Fruit fly (Drosophila melanogaster) whole organism: Measurements from ENCODE around the gene smg.

Experiments
- CG8478 ChIP-seq: fragments of >200 bp; optimal IDR thresholded peaks from 2 replicates; lab custom pipeline; 2018; ENCODE audit warnings: inconsistent platforms
- Dll ChIP-seq: fragments of >200 bp; optimal IDR thresholded peaks from 2 replicates; lab custom pipeline; 2017
- EcR ChIP-seq, 2 experiments: fragments of >200 bp; optimal IDR thresholded peaks; 2 replicates each; lab custom pipeline; 2017; ENCODE audit warnings: missing biosample characterization in 2 of 2, missing genetic modification characterization in 2 of 2, missing genetic modification reagents in 2 of 2
- pan ChIP-seq: fragments of >200 bp; optimal IDR thresholded peaks from 2 replicates; lab custom pipeline; 2017
- psq ChIP-seq: fragments of >200 bp; optimal IDR thresholded peaks from 2 replicates; lab custom pipeline; 2017
- usp ChIP-seq: fragments of >200 bp; optimal IDR thresholded peaks from 2 replicates; lab custom pipeline; 2017; ENCODE audit warnings: missing biosample characterization, missing genetic modification characterization, mixed read lengths

Gene smg

DNA sequence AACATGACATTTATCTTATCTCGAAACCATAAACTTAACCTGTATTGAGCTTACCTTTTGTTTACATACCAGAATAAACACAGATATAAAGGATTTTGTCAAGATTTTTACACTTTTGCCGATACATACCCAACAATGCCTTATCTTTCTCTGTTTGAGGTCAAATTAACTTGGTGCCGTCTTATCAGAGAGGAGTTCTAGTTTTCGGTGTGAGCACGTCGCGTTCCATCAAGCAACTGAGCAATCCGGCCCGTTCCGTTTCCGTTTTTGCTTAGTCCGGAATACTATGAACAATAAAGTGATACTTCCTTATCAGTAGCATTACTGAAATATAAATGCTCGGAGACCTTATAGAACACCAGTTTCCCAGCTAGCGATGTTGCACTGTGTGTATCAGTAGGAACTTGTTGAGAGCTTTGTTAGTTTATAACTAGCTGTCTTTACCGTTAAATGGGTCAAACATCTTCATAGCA lies 11.9 kb downstream of the smg start, which contains the start of gene Galk:
Gene Galk, minus strand, starts transcription at position 244 of the 473 bp plus-strand sequence.
- TF ChIP-seq pan (lab: Kevin White, UChicago), result no peak
- no peak for TF ChIP-seq EcR (GFP tag; optimal IDR thresholded peaks at IDR 0.05; lab: Kevin White, UChicago)
- TF ChIP-seq psq (lab: Kevin White, UChicago), result no peak
- no peak for TF ChIP-seq CG8478
- TF ChIP-seq Dll (lab: Kevin White, UChicago), result no peak
- no peak for TF ChIP-seq usp (GFP tag; lab: Kevin White, UChicago)

DNA sequence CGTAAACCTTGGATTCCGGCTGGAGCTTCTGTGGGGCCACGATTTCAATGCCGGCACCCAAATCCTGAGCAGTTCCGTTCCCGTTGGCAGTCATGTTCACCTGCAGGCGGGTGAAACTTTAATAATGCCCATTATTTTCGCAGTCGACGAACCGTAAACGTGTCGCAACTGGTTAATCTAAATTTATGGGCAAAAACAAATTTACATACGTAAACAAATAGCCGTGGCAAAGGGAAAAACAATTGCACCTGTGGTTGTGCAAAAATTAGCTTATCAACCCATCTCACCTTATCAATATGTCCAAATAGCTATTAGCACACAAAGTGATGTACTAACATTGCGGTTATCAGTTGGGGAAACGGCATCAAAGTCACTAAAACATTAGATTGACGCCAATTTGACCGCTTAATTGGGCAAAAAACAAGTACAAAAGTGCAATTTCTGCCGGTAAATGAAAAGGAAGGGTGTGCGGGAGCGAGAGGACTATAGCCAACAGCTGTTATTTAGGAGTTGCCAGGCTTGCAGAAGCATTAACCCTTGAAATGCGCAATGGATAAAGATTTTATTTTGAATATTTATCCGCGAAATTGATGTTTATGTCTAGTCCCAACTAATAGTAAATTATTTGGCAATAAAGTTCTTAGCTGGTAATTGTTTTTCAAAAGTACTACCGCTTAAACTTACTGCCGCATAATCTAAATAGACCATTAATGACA lies 12.5 kb downstream of the smg start:
- no peak for TF ChIP-seq usp (GFP tag; lab: Kevin White, UChicago)
- no peak for TF ChIP-seq Dll (lab: Kevin White, UChicago)
- TF ChIP-seq psq (lab: Kevin White, UChicago), result no peak

DNA sequence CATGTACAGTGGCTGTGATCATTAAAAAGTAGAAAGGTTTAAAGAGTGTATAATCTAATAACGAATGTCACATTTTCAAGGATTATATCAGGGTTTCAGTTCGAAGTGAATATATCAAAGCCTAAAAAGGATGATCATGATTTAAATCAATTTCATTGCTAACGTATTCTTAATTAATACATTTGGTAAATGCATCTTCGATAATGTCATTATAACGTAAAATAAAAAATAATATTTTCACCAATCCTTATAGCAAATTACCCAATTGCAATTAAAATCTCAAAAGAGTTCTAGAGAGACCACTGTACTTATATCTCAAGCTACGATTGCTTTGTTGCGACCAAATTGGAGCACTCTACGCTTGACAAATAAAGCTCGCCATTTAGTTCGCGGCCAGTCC lies 15.7 kb downstream of the smg start:
- TF ChIP-seq CG8478 (no peak), EcR (GFP tag; optimal IDR thresholded peaks at IDR 0.05; lab: Kevin White, UChicago) (no peak), psq (lab: Kevin White, UChicago) (no peak), usp (GFP tag; lab: Kevin White, UChicago) (no peak), Dll (lab: Kevin White, UChicago) (no peak), pan (lab: Kevin White, UChicago) (no peak)

DNA sequence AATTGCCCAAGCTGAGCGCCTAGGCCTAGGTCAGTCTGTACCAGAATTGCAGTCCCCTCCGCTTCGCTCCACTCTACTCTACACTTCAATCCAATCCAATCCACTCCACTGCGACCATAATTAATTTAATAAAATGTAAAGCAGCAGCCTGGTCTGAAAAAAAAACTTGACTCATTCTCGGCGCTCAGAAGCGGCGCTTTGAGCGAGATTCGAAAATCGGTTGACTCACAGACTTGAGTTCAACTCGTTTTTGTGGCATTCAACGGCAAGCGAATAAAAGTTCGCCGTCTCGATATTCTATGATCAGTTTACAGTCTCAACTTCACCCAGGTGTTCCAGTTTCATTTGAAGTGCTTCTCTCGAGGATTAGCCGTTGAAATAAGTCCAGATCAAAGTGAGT lies 16.3 kb downstream of the smg start, which contains the start of gene CG13314:
Gene CG13314, plus strand, starts transcription at position 301 of the 400 bp plus-strand sequence.
- TF ChIP-seq psq (lab: Kevin White, UChicago), result no peak
- no peak for TF ChIP-seq pan (lab: Kevin White, UChicago)
- TF ChIP-seq usp (GFP tag; lab: Kevin White, UChicago), result no peak
- TF ChIP-seq CG8478, result no peak
- no peak for TF ChIP-seq EcR (GFP tag; optimal IDR thresholded peaks at IDR 0.05; lab: Kevin White, UChicago)

DNA sequence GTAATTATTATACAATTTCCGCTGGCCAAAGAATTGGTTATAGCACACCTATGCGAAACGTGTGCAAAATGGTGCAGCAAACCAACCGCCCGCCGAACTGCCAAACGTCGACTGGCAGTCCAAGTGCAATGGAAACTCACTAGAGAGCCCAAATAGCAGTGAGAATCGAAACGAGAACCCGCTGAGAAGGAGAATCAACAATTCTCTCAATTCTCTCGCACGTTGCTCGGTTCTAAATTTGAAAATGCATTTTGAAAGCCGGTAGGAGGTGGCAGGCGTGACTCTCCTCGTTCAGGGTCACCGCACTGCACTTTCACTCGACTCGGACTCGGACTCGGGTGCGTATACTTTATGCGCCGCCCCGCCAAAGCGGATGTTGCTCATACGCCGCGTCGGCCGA lies 18.0 kb downstream of the smg start, which contains the start of gene CG5644:
Gene CG5644, minus strand, starts transcription at position 101 of the 400 bp plus-strand sequence.
- TF ChIP-seq psq (lab: Kevin White, UChicago), result no peak
- TF ChIP-seq CG8478, result no peak

DNA sequence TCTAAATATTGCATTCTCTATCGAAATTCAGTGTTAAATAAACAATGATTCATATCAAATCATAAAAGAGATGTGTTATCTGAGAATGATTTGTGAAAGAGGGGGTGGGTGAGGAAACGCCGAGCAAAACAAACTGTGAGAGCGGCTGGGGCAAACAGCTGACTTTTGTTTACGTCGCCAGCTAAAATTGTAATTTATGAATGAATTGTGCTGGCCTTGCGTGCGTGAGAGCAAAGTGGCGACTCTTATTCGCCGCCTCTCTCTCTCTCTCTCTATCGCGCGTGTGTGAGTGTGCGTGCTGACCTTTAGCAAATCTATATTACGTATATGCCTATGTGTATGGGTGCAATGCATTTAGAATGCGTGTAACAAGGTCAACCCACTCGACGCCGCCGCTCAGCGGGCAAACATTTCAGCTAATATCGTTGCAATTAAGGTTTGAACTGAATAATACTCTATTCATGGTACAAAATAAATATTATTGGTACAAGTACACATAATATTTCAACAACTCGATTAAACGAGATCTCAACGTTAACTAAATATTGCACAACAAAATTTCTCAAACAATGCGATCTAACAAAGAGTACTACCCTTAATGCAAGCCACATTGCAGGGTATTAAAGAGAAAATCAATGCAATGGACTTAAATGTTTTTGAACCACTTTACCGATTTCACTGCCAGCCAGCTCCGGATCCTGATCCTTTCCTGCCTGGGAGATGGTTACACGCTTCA lies 18.9 kb downstream of the smg start:
- TF ChIP-seq EcR (GFP tag; optimal IDR thresholded peaks at IDR 0.05; lab: Kevin White, UChicago) (no peak), Dll (lab: Kevin White, UChicago) (peak; percentile 54)

DNA sequence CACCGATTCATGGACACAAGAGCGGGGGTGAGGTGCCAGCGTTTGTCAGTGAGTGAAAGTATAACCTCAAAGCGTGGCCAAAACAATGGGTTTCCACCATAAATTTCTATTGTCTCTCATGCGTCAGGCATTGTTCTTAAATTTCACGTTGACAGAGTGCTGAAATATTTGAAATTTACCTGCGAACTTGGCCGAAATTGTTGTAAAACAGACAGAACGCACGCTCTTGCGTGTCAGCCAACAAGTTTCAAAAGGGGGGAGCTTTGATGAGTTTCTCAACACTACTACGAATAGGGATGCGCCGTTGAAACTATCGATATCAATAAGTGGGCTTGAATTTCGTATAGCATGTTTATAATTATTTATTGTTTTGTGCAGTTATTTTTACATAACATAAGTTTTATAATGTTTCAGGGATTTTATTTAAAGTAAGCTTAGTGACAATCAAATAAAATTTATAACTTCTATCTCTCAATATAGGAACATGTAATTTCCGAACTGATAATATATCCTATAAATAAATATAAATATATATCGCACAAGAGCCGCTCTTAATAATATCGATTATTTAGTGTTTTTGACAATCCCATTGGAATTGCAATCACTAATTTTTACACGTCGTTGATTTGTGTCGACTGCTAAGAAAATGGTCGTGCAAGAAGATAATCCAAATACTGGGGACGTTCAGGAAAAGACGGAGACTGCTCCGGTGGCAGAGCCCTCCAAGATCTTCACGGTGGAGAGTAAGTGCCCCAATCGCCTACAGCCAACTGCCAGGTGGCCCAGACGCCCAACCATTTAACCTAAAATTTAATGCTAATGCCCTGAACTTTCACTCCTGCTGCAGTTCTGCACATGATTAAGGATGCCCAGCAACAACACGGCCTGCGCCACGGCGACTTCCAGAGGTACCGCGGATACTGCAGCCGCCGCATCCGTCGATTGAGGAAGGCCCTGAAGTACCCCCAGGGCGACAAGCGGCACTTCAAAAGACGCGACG lies 23.0 kb downstream of the smg start, which contains the start of the genes pix and Srp68:
Gene pix, minus strand, starts transcription at position 288 of the 1,000 bp plus-strand sequence.
Gene Srp68, plus strand, starts transcription at position 569 of the 1,000 bp plus-strand sequence.
- TF ChIP-seq CG8478 (no peak), usp (GFP tag; lab: Kevin White, UChicago) (no peak), pan (lab: Kevin White, UChicago) (no peak), psq (lab: Kevin White, UChicago) (no peak), EcR (GFP tag; optimal IDR thresholded peaks at IDR 0.05; lab: Kevin White, UChicago) (no peak), Dll (lab: Kevin White, UChicago) (no peak)

DNA sequence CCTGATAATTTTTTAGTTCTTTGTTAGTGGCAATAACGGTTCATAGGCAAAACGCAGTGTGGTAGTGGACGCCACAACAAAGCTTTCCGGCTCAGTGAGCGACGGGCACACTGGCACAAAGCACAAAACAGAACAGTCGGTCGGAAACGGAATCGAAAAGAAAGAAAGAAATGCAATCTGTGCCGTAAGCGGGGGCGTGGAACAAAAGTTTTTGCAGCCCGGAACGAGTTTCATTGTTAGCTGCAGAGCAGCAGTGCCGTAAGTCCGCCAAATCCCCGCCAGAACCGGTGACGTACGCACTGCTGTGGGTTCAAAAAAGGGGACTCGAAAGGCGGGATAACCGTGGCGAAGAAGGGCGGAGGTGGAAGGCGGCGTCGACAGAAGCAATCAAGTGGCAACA lies 29.4 kb downstream of the smg start, which contains the start of gene CG5026:
Gene CG5026, plus strand, starts transcription at position 92 of the 400 bp plus-strand sequence.
- no peak for TF ChIP-seq psq (lab: Kevin White, UChicago)
- no peak for TF ChIP-seq EcR (GFP tag; optimal IDR thresholded peaks at IDR 0.05; lab: Kevin White, UChicago)
- no peak for TF ChIP-seq CG8478
- no peak for TF ChIP-seq pan (lab: Kevin White, UChicago)
- TF ChIP-seq usp (GFP tag; lab: Kevin White, UChicago), result no peak
- TF ChIP-seq Dll (lab: Kevin White, UChicago), result no peak

DNA sequence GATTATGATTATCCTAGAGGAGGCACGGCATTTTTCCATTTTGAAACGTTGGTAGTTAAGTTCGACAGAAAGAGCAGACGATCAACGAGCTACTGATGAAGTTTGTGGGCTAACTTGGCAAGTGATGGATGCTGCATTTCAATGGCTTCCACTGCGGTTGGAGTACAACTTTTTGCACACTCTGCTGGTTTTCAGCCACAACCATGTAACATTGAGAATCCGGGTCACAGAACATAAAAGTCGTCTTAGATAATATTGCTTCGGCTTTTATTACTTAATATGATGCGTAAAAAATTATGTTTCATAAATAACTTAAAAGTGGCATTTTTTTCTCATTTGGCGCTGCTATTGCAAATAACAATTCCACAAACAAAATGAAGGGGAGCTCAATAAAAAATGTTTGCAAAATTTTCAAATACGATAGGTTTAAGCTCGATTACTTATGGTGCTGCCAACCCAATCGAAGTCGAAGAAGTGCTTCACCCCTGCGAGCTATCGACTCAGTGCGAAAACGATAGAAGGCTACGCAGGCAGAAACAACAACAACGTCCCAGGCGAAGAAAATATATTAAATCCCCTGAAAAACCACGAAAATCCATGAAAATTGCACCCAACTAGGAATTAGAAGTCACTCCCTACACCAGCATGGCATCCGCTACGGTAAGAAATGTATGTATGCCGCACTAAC lies 31.3 kb downstream of the smg start, which contains the start of the genes CG5653 and CG5021:
Gene CG5653, minus strand, starts transcription at position 51 of the 688 bp plus-strand sequence.
Gene CG5021, plus strand, starts transcription at position 506 of the 688 bp plus-strand sequence.
- TF ChIP-seq usp (GFP tag; lab: Kevin White, UChicago), result no peak
- TF ChIP-seq psq (lab: Kevin White, UChicago), result no peak
- TF ChIP-seq pan (lab: Kevin White, UChicago), result no peak
- TF ChIP-seq EcR (GFP tag; optimal IDR thresholded peaks at IDR 0.05; lab: Kevin White, UChicago), result no peak
- no peak for TF ChIP-seq CG8478
- TF ChIP-seq Dll (lab: Kevin White, UChicago), result no peak

DNA sequence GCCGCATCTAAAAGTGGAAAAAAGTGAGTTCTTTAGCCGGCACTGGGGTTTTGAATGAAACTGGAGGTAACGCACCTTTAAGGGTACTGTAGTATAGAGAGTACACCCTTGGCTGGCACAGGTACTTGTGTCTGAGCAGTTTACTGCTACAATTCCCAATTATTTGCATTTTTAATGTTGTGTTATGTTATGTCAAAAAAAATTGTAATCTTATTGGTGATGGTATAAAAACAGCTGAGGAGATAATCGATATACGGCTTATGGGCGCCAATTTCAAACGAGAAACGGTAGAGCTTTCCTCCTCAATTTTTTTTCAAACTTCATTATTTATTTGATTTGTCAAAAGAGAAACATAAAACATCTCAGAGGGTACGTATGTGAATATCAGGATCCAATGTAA lies 33.3 kb downstream of the smg start, which contains the start of gene ValRS-m:
Gene ValRS-m, minus strand, starts transcription at position 312 of the 400 bp plus-strand sequence.
- TF ChIP-seq CG8478, result no peak
- TF ChIP-seq Dll (lab: Kevin White, UChicago), result no peak
- no peak for TF ChIP-seq pan (lab: Kevin White, UChicago)
- no peak for TF ChIP-seq usp (GFP tag; lab: Kevin White, UChicago)
- TF ChIP-seq EcR (GFP tag; optimal IDR thresholded peaks at IDR 0.05; lab: Kevin White, UChicago), result no peak
- TF ChIP-seq psq (lab: Kevin White, UChicago), result no peak
